Worm (Caenorhabditis elegans) whole organism, young adult: Measurements from ENCODE around the gene bgal-1.

Experiments
- B0019.2 ChIP-seq: fragments of 200-800 bp; sonication (Bioruptor generic); conservative IDR thresholded peaks from 2 replicates; pipeline ENCODE4 v1.3.6; 2022; ENCODE audit warnings: missing genetic modification reagents, missing genetic modification characterization, missing compliant biosample characterization
- B0261.1 ChIP-seq: sonication (generic microtip); optimal IDR thresholded peaks from 2 replicates; lab custom pipeline; 2016; ENCODE audit warnings: mild to moderate bottlenecking, missing genetic modification characterization, moderate library complexity, missing compliant biosample characterization
- F10E7.11 ChIP-seq: sonication (generic microtip); optimal IDR thresholded peaks from 2 replicates; lab custom pipeline; 2017; ENCODE audit warnings: mild to moderate bottlenecking, missing genetic modification characterization, moderate library complexity, missing compliant biosample characterization
- F33H1.4 ChIP-seq: fragments of 200-800 bp; sonication (Bioruptor generic); IDR thresholded peaks from 2 replicates; pipeline ENCODE4 v1.3.6; 2022; ENCODE audit warnings: missing genetic modification reagents, missing genetic modification characterization, missing compliant biosample characterization
- F55B11.4 ChIP-seq: sonication (generic microtip); optimal IDR thresholded peaks from 2 replicates; lab custom pipeline; 2016; ENCODE audit warnings: missing compliant biosample characterization, missing genetic modification characterization, borderline replicate concordance; ENCODE audit not compliant: insufficient read depth
- T26A5.8 ChIP-seq: sonication (generic microtip); optimal IDR thresholded peaks from 2 replicates; lab custom pipeline; 2016; ENCODE audit warnings: missing genetic modification characterization, missing compliant biosample characterization
- Y53F4B.3 ChIP-seq: fragments of 200-800 bp; sonication (Bioruptor generic); IDR thresholded peaks from 2 replicates; pipeline ENCODE4 v1.3.6; 2022; ENCODE audit warnings: missing genetic modification reagents, missing genetic modification characterization, missing compliant biosample characterization
- Y53G8AR.9 ChIP-seq: fragments of 200-800 bp; sonication (Bioruptor generic); conservative IDR thresholded peaks from 2 replicates; pipeline ENCODE4 v1.3.6; 2022; ENCODE audit warnings: missing genetic modification reagents, missing genetic modification characterization, missing compliant biosample characterization
- Y79H2A.3 ChIP-seq: fragments of 200-800 bp; sonication (Bioruptor generic); conservative IDR thresholded peaks from 2 replicates; pipeline ENCODE4 v1.3.6; 2022; ENCODE audit warnings: missing genetic modification reagents, missing genetic modification characterization, missing compliant biosample characterization
- Y95B8A.8 ChIP-seq: fragments of 200-800 bp; sonication (Bioruptor generic); IDR thresholded peaks from 2 replicates; pipeline ENCODE4 v1.3.6; 2022; ENCODE audit warnings: missing genetic modification reagents, missing genetic modification characterization, missing compliant biosample characterization
- atf-7 ChIP-seq: sonication (generic microtip); optimal IDR thresholded peaks from 2 replicates; lab custom pipeline; 2017; ENCODE audit warnings: mild to moderate bottlenecking, missing genetic modification characterization, missing compliant biosample characterization
- athp-1 ChIP-seq: sonication (generic microtip); optimal IDR thresholded peaks from 2 replicates; lab custom pipeline; 2017; ENCODE audit warnings: mild to moderate bottlenecking, missing genetic modification characterization, missing compliant biosample characterization
- attf-6 ChIP-seq: fragments of 200-800 bp; sonication (Bioruptor generic); IDR thresholded peaks from 2 replicates; pipeline ENCODE4 v1.3.6; 2022; ENCODE audit warnings: missing genetic modification reagents, missing genetic modification characterization, missing compliant biosample characterization
- cebp-1 ChIP-seq, 2 experiments: fragments of 200-800 bp in 1 of 2; sonication (Bioruptor generic) in 1 of 2; sonication (generic microtip) in 1 of 2; IDR thresholded peaks in 1 of 2; optimal IDR thresholded peaks in 1 of 2; 2 replicates each; pipeline versions ENCODE4 v1.3.6 to Lab custom; 2017 to 2022; ENCODE audit warnings: missing compliant biosample characterization in 2 of 2, missing genetic modification characterization in 2 of 2, mild to moderate bottlenecking in 1 of 2, missing genetic modification reagents in 1 of 2, moderate library complexity in 1 of 2
- efl-1 ChIP-seq: fragments of 150-350 bp; optimal IDR thresholded peaks from 2 replicates; lab custom pipeline; 2014; ENCODE audit warnings: missing biosample characterization, missing genetic modification reagents, missing genetic modification characterization
- ekl-4 ChIP-seq: fragments of 200-800 bp; sonication (Bioruptor generic); IDR thresholded peaks from 2 replicates; pipeline ENCODE4 v1.3.6; 2022; ENCODE audit warnings: missing genetic modification reagents, missing genetic modification characterization, missing compliant biosample characterization
- him-1 ChIP-seq: sonication (generic microtip); optimal IDR thresholded peaks from 2 replicates; lab custom pipeline; 2016; ENCODE audit warnings: missing genotype, missing genetic modification reagents, missing genetic modification characterization, missing compliant biosample characterization
- hlh-12 ChIP-seq: sonication (generic microtip); optimal IDR thresholded peaks from 2 replicates; lab custom pipeline; 2016; ENCODE audit warnings: missing genetic modification characterization, missing compliant biosample characterization
- hlh-26 ChIP-seq: fragments of 200-800 bp; sonication (Bioruptor generic); conservative IDR thresholded peaks from 2 replicates; pipeline ENCODE4 v1.3.6; 2022; ENCODE audit warnings: missing genetic modification reagents, missing genetic modification characterization, missing compliant biosample characterization
- hmg-1.2 ChIP-seq: fragments of 200-800 bp; sonication (Bioruptor generic); IDR thresholded peaks from 2 replicates; pipeline ENCODE4 v1.3.6; 2022; ENCODE audit warnings: missing genetic modification reagents, missing genetic modification characterization, missing compliant biosample characterization
- hmg-20 ChIP-seq: fragments of 200-800 bp; sonication (Bioruptor generic); IDR thresholded peaks from 2 replicates; pipeline ENCODE4 v1.3.6; 2022; ENCODE audit warnings: missing genetic modification reagents, missing genetic modification characterization, missing compliant biosample characterization
- lin-26 ChIP-seq: fragments of 200-800 bp; sonication (Bioruptor generic); IDR thresholded peaks from 2 replicates; pipeline ENCODE4 v1.3.6; 2022; ENCODE audit warnings: missing genetic modification reagents, missing genetic modification characterization, missing compliant biosample characterization
- lin-40 ChIP-seq: sonication (generic microtip); optimal IDR thresholded peaks from 2 replicates; lab custom pipeline; 2016; ENCODE audit warnings: missing genetic modification characterization, mild to moderate bottlenecking, missing compliant biosample characterization, missing genotype, missing genetic modification reagents
- lsl-1 ChIP-seq: fragments of 200-800 bp; sonication (Bioruptor generic); optimal IDR thresholded peaks from 2 replicates; lab custom pipeline; 2018; ENCODE audit warnings: mild to moderate bottlenecking, missing genetic modification characterization, moderate library complexity, missing compliant biosample characterization
- madf-10 ChIP-seq: sonication (generic microtip); optimal IDR thresholded peaks from 2 replicates; lab custom pipeline; 2016; ENCODE audit warnings: mild to moderate bottlenecking, missing genetic modification characterization, missing compliant biosample characterization
- nhr-179 ChIP-seq: sonication (generic microtip); optimal IDR thresholded peaks from 2 replicates; lab custom pipeline; 2016; ENCODE audit warnings: mild to moderate bottlenecking, missing genetic modification characterization, missing compliant biosample characterization
- nhr-80 ChIP-seq: sonication (generic microtip); optimal IDR thresholded peaks from 2 replicates; lab custom pipeline; 2016; ENCODE audit warnings: missing genetic modification characterization, missing compliant biosample characterization
- nhr-90 ChIP-seq: sonication (generic microtip); optimal IDR thresholded peaks from 2 replicates; lab custom pipeline; 2016; ENCODE audit warnings: missing genotype, mild to moderate bottlenecking, missing genetic modification characterization, missing compliant biosample characterization
- pbrm-1 ChIP-seq: fragments of 200-800 bp; sonication (Bioruptor generic); IDR thresholded peaks from 2 replicates; pipeline ENCODE4 v1.3.6; 2022; ENCODE audit warnings: missing genetic modification reagents, missing genetic modification characterization, missing compliant biosample characterization
- pha-4 ChIP-seq: fragments of 150-350 bp; sonication (generic microtip); optimal IDR thresholded peaks from 2 replicates; lab custom pipeline; 2014; ENCODE audit warnings: missing biosample characterization, missing genetic modification reagents, missing genetic modification characterization
- snpc-3.4 ChIP-seq: sonication (generic microtip); optimal IDR thresholded peaks from 2 replicates; lab custom pipeline; 2017; ENCODE audit warnings: missing genetic modification characterization, mild to moderate bottlenecking, missing compliant biosample characterization, antibody characterized with exemption, moderate library complexity, missing genotype, missing genetic modification reagents
- unc-130 ChIP-seq: sonication (generic microtip); optimal IDR thresholded peaks from 2 replicates; lab custom pipeline; 2016; ENCODE audit warnings: missing genetic modification reagents, missing genetic modification characterization, missing compliant biosample characterization
- ztf-28 ChIP-seq: fragments of 200-800 bp; sonication (Bioruptor generic); IDR thresholded peaks from 2 replicates; pipeline ENCODE4 v1.3.6; 2022; ENCODE audit warnings: missing genetic modification reagents, missing genetic modification characterization, missing compliant biosample characterization
- ztf-3 ChIP-seq: fragments of 200-800 bp; sonication (Bioruptor generic); optimal IDR thresholded peaks from 2 replicates; lab custom pipeline; 2018; ENCODE audit warnings: mild to moderate bottlenecking, missing genetic modification characterization, missing compliant biosample characterization

Gene bgal-1

DNA sequence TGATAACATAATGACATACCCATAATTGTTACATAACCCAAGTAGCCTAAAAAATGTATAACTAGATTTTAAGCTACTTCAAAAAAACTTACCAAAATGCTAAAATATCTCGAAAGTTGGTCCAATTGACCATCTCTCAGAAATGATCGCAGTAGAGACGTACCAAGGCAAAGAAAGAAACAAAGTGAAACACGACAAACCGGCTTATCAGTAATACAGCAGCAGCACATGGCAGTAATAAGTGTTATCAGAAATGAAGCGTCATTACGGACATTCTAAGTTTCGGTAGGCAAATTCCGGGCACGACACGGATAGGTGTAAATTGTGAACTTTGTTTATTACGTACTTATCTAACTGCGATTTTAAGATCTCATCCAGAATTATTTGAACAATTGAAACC is 39.7 kb upstream of the bgal-1 start, which contains the start of gene cln-3.1:
Gene cln-3.1, minus strand, starts transcription at position 171 of the 400 bp plus-strand sequence.
- no peak for TF ChIP-seq ekl-4 (GFP tag; lab: Robert Waterston, UW)
- peak; percentile 61 for TF ChIP-seq nhr-80 (tag; lab: Kevin White, UChicago)
- no peak for TF ChIP-seq unc-130
- no peak for TF ChIP-seq lin-40
- TF ChIP-seq madf-10 (tag; lab: Kevin White, UChicago), result no peak

DNA sequence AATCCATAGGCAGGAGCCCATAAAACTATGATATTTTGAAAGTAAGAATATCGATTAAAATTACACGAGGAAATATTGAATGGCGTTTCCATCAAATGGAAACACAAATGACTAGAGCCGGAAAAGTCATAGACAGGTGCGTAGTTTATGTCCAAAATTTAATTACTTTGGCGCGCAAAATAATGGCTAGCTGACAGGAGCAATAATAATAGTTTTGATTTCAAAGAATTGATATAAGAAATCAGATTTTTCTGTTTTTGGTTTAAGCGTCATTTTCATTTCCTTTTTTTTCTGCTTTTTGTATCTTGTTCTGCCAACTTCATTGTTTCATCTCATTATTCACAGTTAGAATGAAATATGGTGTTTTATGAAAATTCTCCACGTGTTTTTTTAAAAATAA is 37.2 kb upstream of the bgal-1 start, which contains the start of gene F07B10.4:
Gene F07B10.4, minus strand, starts transcription at position 101 of the 400 bp plus-strand sequence.
- TF ChIP-seq snpc-3.4, result no peak
- no peak for TF ChIP-seq hlh-26
- no peak for TF ChIP-seq Y53F4B.3
- no peak for TF ChIP-seq cebp-1 (GFP tag; IDR thresholded peaks at IDR 0.05; lab: Robert Waterston, UW)
- TF ChIP-seq cebp-1 (tag; optimal IDR thresholded peaks at IDR 0.05; lab: Kevin White, UChicago), result no peak
- TF ChIP-seq Y79H2A.3 (GFP tag; lab: Robert Waterston, UW), result no peak
- TF ChIP-seq F55B11.4 (tag; lab: Kevin White, UChicago), result no peak
- no peak for TF ChIP-seq F10E7.11 (tag; lab: Kevin White, UChicago)
- TF ChIP-seq nhr-179 (tag; lab: Kevin White, UChicago), result no peak
- no peak for TF ChIP-seq hmg-20 (GFP tag; lab: Robert Waterston, UW)
- no peak for TF ChIP-seq pbrm-1 (GFP tag; lab: Robert Waterston, UW)
- TF ChIP-seq Y95B8A.8, result no peak
- no peak for TF ChIP-seq athp-1 (tag; lab: Kevin White, UChicago)
- TF ChIP-seq lin-40, result no peak
- no peak for TF ChIP-seq T26A5.8 (tag; lab: Kevin White, UChicago)

DNA sequence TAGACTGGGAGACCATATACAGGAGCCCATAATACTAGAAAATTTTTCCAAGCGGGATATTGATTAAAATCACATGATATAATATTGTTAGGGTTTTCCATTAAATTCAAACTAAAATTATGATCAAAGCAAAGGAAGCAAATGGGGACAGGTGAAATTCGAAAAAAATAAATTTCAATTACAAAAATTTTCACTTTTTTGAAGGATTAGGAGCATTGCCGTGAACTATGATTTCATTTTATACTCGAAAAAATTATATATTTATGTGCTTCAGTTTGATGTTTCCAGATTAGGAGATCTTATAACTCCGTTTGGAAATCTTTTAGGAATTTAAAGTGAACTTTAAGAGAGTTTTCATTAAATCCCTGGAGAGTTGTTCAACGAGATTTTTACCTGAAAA is 34.8 kb upstream of the bgal-1 start, which contains the start of gene F07B10.7:
Gene F07B10.7, minus strand, starts transcription at position 101 of the 400 bp plus-strand sequence.
- no peak for TF ChIP-seq lin-26 (GFP tag; lab: Robert Waterston, UW)
- TF ChIP-seq F33H1.4 (GFP tag; lab: Robert Waterston, UW), result no peak
- no peak for TF ChIP-seq pbrm-1 (GFP tag; lab: Robert Waterston, UW)

ce11 chrV:11258896-11259295 is 33.1 kb upstream of the bgal-1 start, which contains the start of gene lgc-36:
TSS of gene lgc-36 (minus strand) at chrV:11258996.
- TF ChIP-seq nhr-90 (tag; lab: Kevin White, UChicago), result no peak
- no peak for TF ChIP-seq him-1 (tag; lab: Kevin White, UChicago)
- no peak for TF ChIP-seq atf-7 (tag; lab: Kevin White, UChicago)
- TF ChIP-seq lsl-1 (GFP tag; lab: Kevin White, UChicago), result no peak
- TF ChIP-seq Y53G8AR.9 (GFP tag; lab: Robert Waterston, UW), result no peak

DNA sequence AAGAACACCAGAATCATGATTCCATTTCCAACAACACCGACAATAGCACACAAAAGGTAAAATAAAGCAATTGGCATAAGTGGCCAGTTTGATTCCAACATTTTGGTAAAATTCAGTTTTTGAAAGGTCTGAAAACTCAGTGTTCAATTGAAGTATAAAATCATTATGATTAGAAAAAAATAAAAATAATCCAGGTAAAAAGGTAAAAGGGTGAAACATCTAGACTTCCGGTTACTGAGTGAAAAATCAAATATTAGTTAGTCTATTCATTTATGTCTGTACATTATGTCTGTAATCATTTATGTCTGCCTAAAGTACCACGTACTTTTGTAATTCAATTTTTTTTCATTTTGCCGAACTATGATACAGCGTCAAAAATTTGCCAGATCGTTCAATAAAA is 29.2 kb upstream of the bgal-1 start, which contains the start of gene srsx-31:
Gene srsx-31, minus strand, starts transcription at position 101 of the 400 bp plus-strand sequence.
- TF ChIP-seq madf-10 (tag; lab: Kevin White, UChicago), result no peak

DNA sequence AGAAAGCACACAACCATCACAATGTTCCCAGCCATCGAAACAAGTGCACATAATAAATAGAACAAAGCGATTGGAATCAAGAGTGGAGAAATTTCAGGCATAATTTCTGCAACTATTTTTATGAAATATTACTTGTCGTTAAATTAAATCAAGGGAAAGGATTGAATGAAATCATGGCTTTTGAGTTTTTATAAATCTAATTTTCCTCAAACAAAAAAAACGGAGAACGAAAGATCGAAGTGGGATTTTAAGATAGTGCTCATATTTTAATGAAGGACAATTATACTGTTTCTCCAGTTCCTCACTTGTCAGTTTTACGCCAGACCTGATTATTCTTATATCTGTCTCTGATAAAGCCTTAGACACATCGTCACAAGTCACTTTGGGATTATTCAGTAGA is 26.6 kb upstream of the bgal-1 start, which contains the start of gene srsx-33:
Gene srsx-33, minus strand, starts transcription at position 101 of the 400 bp plus-strand sequence.
- no peak for TF ChIP-seq hmg-1.2 (GFP tag; lab: Robert Waterston, UW)
- no peak for TF ChIP-seq ztf-3 (GFP tag; lab: Kevin White, UChicago)
- TF ChIP-seq pha-4 (tag; lab: Kevin White, UChicago), result no peak
- TF ChIP-seq B0019.2, result no peak
- TF ChIP-seq ztf-28 (GFP tag; lab: Robert Waterston, UW), result no peak
- no peak for TF ChIP-seq attf-6 (GFP tag; lab: Robert Waterston, UW)
- no peak for TF ChIP-seq F55B11.4 (tag; lab: Kevin White, UChicago)
- no peak for TF ChIP-seq hlh-12
- no peak for TF ChIP-seq efl-1 (GFP tag; lab: Kevin White, UChicago)
- TF ChIP-seq B0261.1 (tag; lab: Kevin White, UChicago), result no peak
